Worm (Caenorhabditis elegans) whole organism, mixed stage, embryonic: Measurements from ENCODE around the gene F49H12.7.
A peak's percentile ranks its signal among the peaks of the same experiment; 100 is the strongest.

ENCODE experiments used
- bed-3 ChIP-seq: fragments of 200-800 bp; sonication (Bioruptor generic); optimal IDR thresholded peaks from 3 replicates; lab custom pipeline; 2018; ENCODE audit warnings: mild to moderate bottlenecking, missing genetic modification characterization, moderate library complexity, missing compliant biosample characterization
- ceh-83 ChIP-seq: fragments of 200-800 bp; sonication (Bioruptor generic); optimal IDR thresholded peaks from 2 replicates; lab custom pipeline; 2018; ENCODE audit warnings: mild to moderate bottlenecking, missing genetic modification characterization, missing compliant biosample characterization
- drap-1 ChIP-seq: fragments of 200-800 bp; sonication (Bioruptor generic); optimal IDR thresholded peaks from 3 replicates; lab custom pipeline; 2018; ENCODE audit warnings: mild to moderate bottlenecking, missing genetic modification characterization, missing compliant biosample characterization
- elt-3 ChIP-seq: fragments of 150-350 bp; optimal IDR thresholded peaks from 2 replicates; lab custom pipeline; 2014; ENCODE audit warnings: missing biosample characterization, missing genetic modification characterization
- lin-13 ChIP-seq: fragments of 150-350 bp; optimal IDR thresholded peaks from 2 replicates; lab custom pipeline; 2014; ENCODE audit warnings: missing biosample characterization, missing genetic modification characterization
- mab-5 ChIP-seq: fragments of 150-350 bp; optimal IDR thresholded peaks from 2 replicates; lab custom pipeline; 2014; ENCODE audit warnings: missing biosample characterization, missing genetic modification characterization
- nhr-237 ChIP-seq: fragments of 150-350 bp; optimal IDR thresholded peaks from 2 replicates; lab custom pipeline; 2014; ENCODE audit warnings: missing biosample characterization, missing genetic modification characterization
- nhr-28 ChIP-seq: fragments of 150-350 bp; optimal IDR thresholded peaks from 2 replicates; lab custom pipeline; 2014; ENCODE audit warnings: missing biosample characterization, missing genetic modification characterization
- snpc-4 ChIP-seq: fragments of 150-350 bp; optimal IDR thresholded peaks from 2 replicates; lab custom pipeline; 2014; ENCODE audit warnings: missing biosample characterization, missing genetic modification characterization
- sptf-1 ChIP-seq: sonication (generic microtip); optimal IDR thresholded peaks from 2 replicates; lab custom pipeline; 2017; ENCODE audit warnings: mild to moderate bottlenecking, missing genetic modification characterization, moderate library complexity, missing compliant biosample characterization
- unc-39 ChIP-seq: fragments of 150-350 bp; optimal IDR thresholded peaks from 2 replicates; lab custom pipeline; 2014; ENCODE audit warnings: missing biosample characterization, missing genetic modification characterization
- unc-62 ChIP-seq: fragments of 150-350 bp; optimal IDR thresholded peaks from 2 replicates; lab custom pipeline; 2014; ENCODE audit warnings: missing biosample characterization, missing genetic modification reagents, missing genetic modification characterization
- ztf-11 ChIP-seq: fragments of 150-350 bp; optimal IDR thresholded peaks from 2 replicates; lab custom pipeline; 2014; ENCODE audit warnings: missing biosample characterization, missing genetic modification characterization

- TF ChIP-seq nhr-28 (tag; lab: Kevin White, UChicago) (no peak), drap-1 (GFP tag; lab: Kevin White, UChicago) (no peak), elt-3 (tag; lab: Kevin White, UChicago) (no peak), bed-3 (no peak), unc-62 (GFP tag; lab: Kevin White, UChicago) (no peak), ceh-83 (no peak), snpc-4 (tag; lab: Kevin White, UChicago) (no peak), lin-13 (tag; lab: Kevin White, UChicago) (no peak), unc-39 (peak; percentile 91), nhr-237 (tag; lab: Kevin White, UChicago) (no peak), ztf-11 (tag; lab: Kevin White, UChicago) (no peak), sptf-1 (tag; lab: Kevin White, UChicago) (no peak), mab-5 (tag; lab: Kevin White, UChicago) (no peak)
These were observed 22.2 kb upstream of the F49H12.7 start for ce11 chrX:2042621-2043020.
